Worm (Caenorhabditis elegans) whole organism, young adult: ENCODE measurements around the gene hrg-3.

Source experiments
- B0336.3 ChIP-seq: fragments of 200-800 bp; sonication (Bioruptor generic); IDR thresholded peaks from 2 replicates; pipeline ENCODE4 v1.3.6; 2022; ENCODE audit warnings: missing genetic modification characterization, missing compliant biosample characterization
- C06A6.2 ChIP-seq: fragments of 200-800 bp; sonication (Bioruptor generic); conservative IDR thresholded peaks from 2 replicates; pipeline ENCODE4 v1.3.6; 2022; ENCODE audit warnings: missing genetic modification characterization, missing compliant biosample characterization
- C17E4.6 ChIP-seq: fragments of 200-800 bp; sonication (Bioruptor generic); IDR thresholded peaks from 2 replicates; pipeline ENCODE4 v1.3.6; 2022; ENCODE audit warnings: missing genetic modification reagents, missing genetic modification characterization, missing compliant biosample characterization
- D2030.7 ChIP-seq: fragments of 200-800 bp; sonication (Bioruptor generic); IDR thresholded peaks from 2 replicates; pipeline ENCODE4 v1.3.6; 2022; ENCODE audit warnings: missing genetic modification reagents, missing genetic modification characterization, missing compliant biosample characterization
- F22D6.2 ChIP-seq: sonication (generic microtip); optimal IDR thresholded peaks from 2 replicates; lab custom pipeline; 2016; ENCODE audit warnings: mild to moderate bottlenecking, missing genetic modification characterization, missing compliant biosample characterization
- F33H1.4 ChIP-seq: fragments of 200-800 bp; sonication (Bioruptor generic); IDR thresholded peaks from 2 replicates; pipeline ENCODE4 v1.3.6; 2022; ENCODE audit warnings: missing genetic modification reagents, missing genetic modification characterization, missing compliant biosample characterization
- K11D2.4 ChIP-seq: fragments of 200-800 bp; sonication (Bioruptor generic); IDR thresholded peaks from 2 replicates; pipeline ENCODE4 v1.3.6; 2022; ENCODE audit warnings: missing genetic modification reagents, missing genetic modification characterization, missing compliant biosample characterization
- K12H6.12 ChIP-seq: fragments of 200-800 bp; sonication (Bioruptor generic); optimal IDR thresholded peaks from 2 replicates; lab custom pipeline; 2018; ENCODE audit warnings: mild to moderate bottlenecking, missing genetic modification characterization, missing compliant biosample characterization
- Y53F4B.3 ChIP-seq: fragments of 200-800 bp; sonication (Bioruptor generic); IDR thresholded peaks from 2 replicates; pipeline ENCODE4 v1.3.6; 2022; ENCODE audit warnings: missing genetic modification reagents, missing genetic modification characterization, missing compliant biosample characterization
- Y53G8AR.9 ChIP-seq: fragments of 200-800 bp; sonication (Bioruptor generic); conservative IDR thresholded peaks from 2 replicates; pipeline ENCODE4 v1.3.6; 2022; ENCODE audit warnings: missing genetic modification reagents, missing genetic modification characterization, missing compliant biosample characterization
- akir-1 ChIP-seq: fragments of 200-800 bp; sonication (Bioruptor generic); optimal IDR thresholded peaks from 2 replicates; lab custom pipeline; 2018; ENCODE audit warnings: mild to moderate bottlenecking, missing genetic modification characterization, moderate library complexity, missing compliant biosample characterization
- aptf-2 ChIP-seq: fragments of 200-800 bp; sonication (Bioruptor generic); conservative IDR thresholded peaks from 2 replicates; pipeline ENCODE4 v1.3.6; 2022; ENCODE audit warnings: missing genetic modification reagents, missing genetic modification characterization, missing compliant biosample characterization
- aptf-3 ChIP-seq: fragments of 200-800 bp; sonication (Bioruptor generic); IDR thresholded peaks from 2 replicates; pipeline ENCODE4 v1.3.6; 2022; ENCODE audit warnings: missing genetic modification characterization, missing compliant biosample characterization
- attf-3 ChIP-seq: fragments of 200-800 bp; sonication (Bioruptor generic); conservative IDR thresholded peaks from 2 replicates; pipeline ENCODE4 v1.3.6; 2022; ENCODE audit warnings: missing genetic modification reagents, missing genetic modification characterization, missing compliant biosample characterization
- attf-5 ChIP-seq: fragments of 200-800 bp; sonication (Bioruptor generic); optimal IDR thresholded peaks from 2 replicates; lab custom pipeline; 2018; ENCODE audit warnings: mild to moderate bottlenecking, missing genetic modification characterization, missing compliant biosample characterization
- bed-1 ChIP-seq: fragments of 200-800 bp; sonication (Bioruptor generic); IDR thresholded peaks from 2 replicates; pipeline ENCODE4 v1.3.6; 2022; ENCODE audit warnings: missing genetic modification reagents, missing genetic modification characterization, missing compliant biosample characterization
- cebp-2 ChIP-seq: fragments of 200-800 bp; sonication (Bioruptor generic); IDR thresholded peaks from 2 replicates; pipeline ENCODE4 v1.3.6; 2022; ENCODE audit warnings: missing genetic modification characterization, missing compliant biosample characterization
- ceh-27 ChIP-seq: fragments of 200-800 bp; sonication (Bioruptor generic); optimal IDR thresholded peaks from 2 replicates; lab custom pipeline; 2018; ENCODE audit warnings: mild to moderate bottlenecking, missing genetic modification characterization, moderate library complexity, missing compliant biosample characterization
- ceh-79 ChIP-seq: sonication (generic microtip); optimal IDR thresholded peaks from 2 replicates; lab custom pipeline; 2017; ENCODE audit warnings: mild to moderate bottlenecking, missing genetic modification characterization, missing compliant biosample characterization
- die-1 ChIP-seq: sonication (generic microtip); optimal IDR thresholded peaks from 2 replicates; lab custom pipeline; 2016; ENCODE audit warnings: missing genotype, mild to moderate bottlenecking, missing genetic modification characterization, missing compliant biosample characterization
- dox-1 ChIP-seq: fragments of 200-800 bp; sonication (Bioruptor generic); IDR thresholded peaks from 2 replicates; pipeline ENCODE4 v1.3.6; 2022; ENCODE audit warnings: missing genetic modification reagents, missing genetic modification characterization, missing compliant biosample characterization
- efl-1 ChIP-seq: fragments of 150-350 bp; optimal IDR thresholded peaks from 2 replicates; lab custom pipeline; 2014; ENCODE audit warnings: missing biosample characterization, missing genetic modification reagents, missing genetic modification characterization
- egrh-3 ChIP-seq: fragments of 200-800 bp; sonication (Bioruptor generic); IDR thresholded peaks from 2 replicates; pipeline ENCODE4 v1.3.6; 2022; ENCODE audit warnings: missing genetic modification reagents, missing genetic modification characterization, missing compliant biosample characterization
- ekl-4 ChIP-seq: fragments of 200-800 bp; sonication (Bioruptor generic); IDR thresholded peaks from 2 replicates; pipeline ENCODE4 v1.3.6; 2022; ENCODE audit warnings: missing genetic modification reagents, missing genetic modification characterization, missing compliant biosample characterization
- hmg-1.2 ChIP-seq: fragments of 200-800 bp; sonication (Bioruptor generic); IDR thresholded peaks from 2 replicates; pipeline ENCODE4 v1.3.6; 2022; ENCODE audit warnings: missing genetic modification reagents, missing genetic modification characterization, missing compliant biosample characterization
- let-526 ChIP-seq: fragments of 200-800 bp; sonication (Bioruptor generic); IDR thresholded peaks from 2 replicates; pipeline ENCODE4 v1.3.6; 2022; ENCODE audit warnings: missing genetic modification reagents, missing genetic modification characterization, missing compliant biosample characterization
- mcd-1 ChIP-seq: fragments of 200-800 bp; sonication (Bioruptor generic); IDR thresholded peaks from 2 replicates; pipeline ENCODE4 v1.3.6; 2022; ENCODE audit warnings: missing genetic modification reagents, missing genetic modification characterization, missing compliant biosample characterization
- nhr-80 ChIP-seq: sonication (generic microtip); optimal IDR thresholded peaks from 2 replicates; lab custom pipeline; 2016; ENCODE audit warnings: missing genetic modification characterization, missing compliant biosample characterization
- rec-8 ChIP-seq, 2 experiments: sonication (generic microtip); optimal IDR thresholded peaks; 2 replicates each; lab custom pipeline; 2016; ENCODE audit warnings: mild to moderate bottlenecking in 2 of 2, missing genetic modification characterization in 2 of 2, missing genetic modification reagents in 2 of 2, missing genotype in 2 of 2, missing biosample characterization in 1 of 2, missing compliant biosample characterization in 1 of 2, moderate library complexity in 1 of 2
- rpc-1 ChIP-seq, 2 experiments: fragments of 150-350 bp in 1 of 2; sonication (generic microtip) in 1 of 2; optimal IDR thresholded peaks; 2 replicates each; lab custom pipeline; 2014 to 2018; ENCODE audit warnings: missing biosample characterization in 1 of 2, missing genetic modification characterization in 1 of 2, missing genetic modification reagents in 1 of 2, missing genotype in 1 of 2
- sdz-38 ChIP-seq: sonication (generic microtip); optimal IDR thresholded peaks from 2 replicates; lab custom pipeline; 2016; ENCODE audit warnings: missing genotype, missing genetic modification characterization, missing compliant biosample characterization
- sea-2 ChIP-seq: fragments of 200-800 bp; sonication (Bioruptor generic); IDR thresholded peaks from 2 replicates; pipeline ENCODE4 v1.3.6; 2022; ENCODE audit warnings: missing genetic modification characterization, missing compliant biosample characterization
- snpc-1.3 ChIP-seq: sonication (generic microtip); optimal IDR thresholded peaks from 2 replicates; lab custom pipeline; 2017; ENCODE audit warnings: missing genetic modification characterization, mild to moderate bottlenecking, missing compliant biosample characterization, antibody characterized with exemption, moderate library complexity, missing genotype, missing genetic modification reagents; ENCODE audit not compliant: insufficient read depth
- snpc-4 ChIP-seq, 5 experiments: fragments of 150-350 bp in 1 of 5; sonication (generic microtip) in 4 of 5; optimal IDR thresholded peaks; 2 replicates each; lab custom pipeline; 2014 to 2018; ENCODE audit warnings: missing genetic modification characterization in 5 of 5, missing biosample characterization in 3 of 5, antibody characterized with exemption in 2 of 5, mild to moderate bottlenecking in 2 of 5, missing compliant biosample characterization in 2 of 5, missing genotype in 2 of 5, moderate library complexity in 2 of 5, missing genetic modification reagents in 1 of 5
- sptf-2 ChIP-seq: fragments of 200-800 bp; sonication (Bioruptor generic); optimal IDR thresholded peaks from 2 replicates; lab custom pipeline; 2018; ENCODE audit warnings: mild to moderate bottlenecking, missing genetic modification characterization, missing compliant biosample characterization
- tlf-1 ChIP-seq: fragments of 200-800 bp; sonication (Bioruptor generic); optimal IDR thresholded peaks from 2 replicates; lab custom pipeline; 2018; ENCODE audit warnings: mild to moderate bottlenecking, missing genetic modification characterization, missing compliant biosample characterization
- xnd-1 ChIP-seq: sonication (generic microtip); optimal IDR thresholded peaks from 2 replicates; lab custom pipeline; 2016; ENCODE audit warnings: missing genotype, missing genetic modification reagents, missing genetic modification characterization, missing compliant biosample characterization
- zfh-2 ChIP-seq: fragments of 200-800 bp; sonication (Bioruptor generic); conservative IDR thresholded peaks from 2 replicates; pipeline ENCODE4 v1.3.6; 2022; ENCODE audit warnings: missing genetic modification reagents, missing genetic modification characterization, missing compliant biosample characterization
- ztf-18 ChIP-seq: sonication (generic microtip); optimal IDR thresholded peaks from 2 replicates; lab custom pipeline; 2016; ENCODE audit warnings: missing genotype, mild to moderate bottlenecking, missing genetic modification characterization, missing compliant biosample characterization

hrg-3 gene

ce11 chrV:9768828-9769778, 12.8 kb downstream of the hrg-3 start, which contains the start of gene unc-42 (continued):
- peak; percentile 98 for TF ChIP-seq zfh-2
- no peak for TF ChIP-seq sdz-38 (tag; lab: Kevin White, UChicago)
- no peak for TF ChIP-seq let-526 (GFP tag; lab: Robert Waterston, UW)
- TF ChIP-seq egrh-3: peak; percentile 81
- TF ChIP-seq B0336.3: no peak
- no peak for TF ChIP-seq ekl-4 (GFP tag; lab: Robert Waterston, UW)
- TF ChIP-seq attf-5 (GFP tag; lab: Kevin White, UChicago): no peak
- TF ChIP-seq efl-1 (GFP tag; lab: Kevin White, UChicago): no peak
- no peak for TF ChIP-seq D2030.7 (GFP tag; lab: Robert Waterston, UW)
- no peak for TF ChIP-seq snpc-4 (GFP tag; optimal IDR thresholded peaks at IDR 0.05; lab: Kevin White, UChicago)
- no peak for TF ChIP-seq snpc-4 (tag; optimal IDR thresholded peaks at IDR 0.05; lab: Kevin White, UChicago)
- no peak for TF ChIP-seq Y53F4B.3
- TF ChIP-seq die-1 (tag; lab: Kevin White, UChicago): no peak
- no peak for TF ChIP-seq akir-1 (GFP tag; lab: Kevin White, UChicago)
- no peak for TF ChIP-seq cebp-2
- TF ChIP-seq dox-1 (GFP tag; lab: Robert Waterston, UW): no peak
- TF ChIP-seq F22D6.2 (tag; lab: Kevin White, UChicago): no peak
- TF ChIP-seq nhr-80 (tag; lab: Kevin White, UChicago): no peak
- TF ChIP-seq K12H6.12 (tag; lab: Kevin White, UChicago): no peak
- no peak for TF ChIP-seq aptf-2 (GFP tag; lab: Robert Waterston, UW)
- no peak for TF ChIP-seq attf-3
- 0 out of 2 replicates have a peak, but pooled peaks have one; percentile 38 for TF ChIP-seq sea-2 (GFP tag; lab: Robert Waterston, UW)
- no peak for TF ChIP-seq bed-1 (GFP tag; lab: Robert Waterston, UW)
- no peak for TF ChIP-seq ztf-18 (tag; lab: Kevin White, UChicago)

ce11 chrV:9771311-9771710, 15.0 kb downstream of the hrg-3 start:
- TF ChIP-seq xnd-1 (tag; lab: Kevin White, UChicago) (no peak), ceh-79 (tag; lab: Kevin White, UChicago) (no peak), F33H1.4 (GFP tag; lab: Robert Waterston, UW) (no peak), tlf-1 (no peak), die-1 (tag; lab: Kevin White, UChicago) (no peak), Y53G8AR.9 (GFP tag; lab: Robert Waterston, UW) (no peak), sptf-2 (no peak), rec-8 (tag; optimal IDR thresholded peaks at IDR 0.05; lab: Kevin White, UChicago) (no peak), snpc-1.3 (tag; lab: Kevin White, UChicago) (no peak), dox-1 (GFP tag; lab: Robert Waterston, UW) (no peak), C17E4.6 (GFP tag; lab: Robert Waterston, UW) (no peak), hmg-1.2 (GFP tag; lab: Robert Waterston, UW) (no peak), C06A6.2 (no peak), K11D2.4 (GFP tag; lab: Robert Waterston, UW) (no peak), rpc-1 (optimal IDR thresholded peaks at IDR 0.05; lab: Kevin White, UChicago) (no peak), rpc-1 (tag; optimal IDR thresholded peaks at IDR 0.05; lab: Kevin White, UChicago) (no peak), aptf-3 (no peak), K12H6.12 (tag; lab: Kevin White, UChicago) (no peak), attf-5 (GFP tag; lab: Kevin White, UChicago) (no peak), ceh-27 (GFP tag; lab: Kevin White, UChicago) (no peak), mcd-1 (GFP tag; lab: Robert Waterston, UW) (no peak)
